Worm (Caenorhabditis elegans) whole organism, young adult: ENCODE measurements around the gene R01H2.2.

Experiments
- C06A6.2 ChIP-seq: fragments of 200-800 bp; sonication (Bioruptor generic); conservative IDR thresholded peaks from 2 replicates; pipeline ENCODE4 v1.3.6; 2022; ENCODE audit warnings: missing genetic modification characterization, missing compliant biosample characterization
- D2030.7 ChIP-seq: fragments of 200-800 bp; sonication (Bioruptor generic); IDR thresholded peaks from 2 replicates; pipeline ENCODE4 v1.3.6; 2022; ENCODE audit warnings: missing genetic modification reagents, missing genetic modification characterization, missing compliant biosample characterization
- F49E8.2 ChIP-seq: sonication (generic microtip); optimal IDR thresholded peaks from 3 replicates; lab custom pipeline; 2017; ENCODE audit warnings: missing genetic modification characterization, mild to moderate bottlenecking, missing compliant biosample characterization, antibody characterized with exemption, moderate library complexity; ENCODE audit not compliant: insufficient read depth
- F55B11.4 ChIP-seq: sonication (generic microtip); optimal IDR thresholded peaks from 2 replicates; lab custom pipeline; 2016; ENCODE audit warnings: missing compliant biosample characterization, missing genetic modification characterization, borderline replicate concordance; ENCODE audit not compliant: insufficient read depth
- F57C9.4 ChIP-seq: sonication (generic microtip); optimal IDR thresholded peaks from 2 replicates; lab custom pipeline; 2017; ENCODE audit warnings: mild to moderate bottlenecking, missing genetic modification characterization, missing compliant biosample characterization
- K11D2.4 ChIP-seq: fragments of 200-800 bp; sonication (Bioruptor generic); IDR thresholded peaks from 2 replicates; pipeline ENCODE4 v1.3.6; 2022; ENCODE audit warnings: missing genetic modification reagents, missing genetic modification characterization, missing compliant biosample characterization
- T07F8.4 ChIP-seq: sonication (generic microtip); optimal IDR thresholded peaks from 2 replicates; lab custom pipeline; 2016; ENCODE audit warnings: mild to moderate bottlenecking, missing genetic modification characterization, moderate library complexity, missing compliant biosample characterization
- Y67H2A.10 ChIP-seq: fragments of 200-800 bp; sonication (Bioruptor generic); conservative IDR thresholded peaks from 2 replicates; pipeline ENCODE4 v1.3.6; 2022; ENCODE audit warnings: missing genetic modification reagents, missing genetic modification characterization, missing compliant biosample characterization
- ZK185.1 ChIP-seq: sonication (generic microtip); optimal IDR thresholded peaks from 2 replicates; lab custom pipeline; 2016; ENCODE audit warnings: mild to moderate bottlenecking, missing genetic modification characterization, missing compliant biosample characterization; ENCODE audit not compliant: poor library complexity, severe bottlenecking
- akir-1 ChIP-seq: fragments of 200-800 bp; sonication (Bioruptor generic); optimal IDR thresholded peaks from 2 replicates; lab custom pipeline; 2018; ENCODE audit warnings: mild to moderate bottlenecking, missing genetic modification characterization, moderate library complexity, missing compliant biosample characterization
- aptf-2 ChIP-seq: fragments of 200-800 bp; sonication (Bioruptor generic); conservative IDR thresholded peaks from 2 replicates; pipeline ENCODE4 v1.3.6; 2022; ENCODE audit warnings: missing genetic modification reagents, missing genetic modification characterization, missing compliant biosample characterization
- attf-3 ChIP-seq: fragments of 200-800 bp; sonication (Bioruptor generic); conservative IDR thresholded peaks from 2 replicates; pipeline ENCODE4 v1.3.6; 2022; ENCODE audit warnings: missing genetic modification reagents, missing genetic modification characterization, missing compliant biosample characterization
- attf-6 ChIP-seq: fragments of 200-800 bp; sonication (Bioruptor generic); IDR thresholded peaks from 2 replicates; pipeline ENCODE4 v1.3.6; 2022; ENCODE audit warnings: missing genetic modification reagents, missing genetic modification characterization, missing compliant biosample characterization
- ccch-3 ChIP-seq: fragments of 200-800 bp; sonication (Bioruptor generic); optimal IDR thresholded peaks from 2 replicates; lab custom pipeline; 2018; ENCODE audit warnings: mild to moderate bottlenecking, missing genetic modification characterization, missing compliant biosample characterization
- cebp-1 ChIP-seq, 2 experiments: fragments of 200-800 bp in 1 of 2; sonication (Bioruptor generic) in 1 of 2; sonication (generic microtip) in 1 of 2; IDR thresholded peaks in 1 of 2; optimal IDR thresholded peaks in 1 of 2; 2 replicates each; pipeline versions ENCODE4 v1.3.6 to Lab custom; 2017 to 2022; ENCODE audit warnings: missing compliant biosample characterization in 2 of 2, missing genetic modification characterization in 2 of 2, mild to moderate bottlenecking in 1 of 2, missing genetic modification reagents in 1 of 2, moderate library complexity in 1 of 2
- ceh-40 ChIP-seq: fragments of 200-800 bp; sonication (Bioruptor generic); IDR thresholded peaks from 2 replicates; pipeline ENCODE4 v1.3.6; 2022; ENCODE audit warnings: missing genetic modification characterization, missing compliant biosample characterization
- ceh-79 ChIP-seq: sonication (generic microtip); optimal IDR thresholded peaks from 2 replicates; lab custom pipeline; 2017; ENCODE audit warnings: mild to moderate bottlenecking, missing genetic modification characterization, missing compliant biosample characterization
- ceh-91 ChIP-seq: fragments of 200-800 bp; sonication (Bioruptor generic); IDR thresholded peaks from 2 replicates; pipeline ENCODE4 v1.3.6; 2022; ENCODE audit warnings: missing genetic modification reagents, missing genetic modification characterization, missing compliant biosample characterization
- chd-7 ChIP-seq: sonication (generic microtip); optimal IDR thresholded peaks from 2 replicates; lab custom pipeline; 2016; ENCODE audit warnings: mild to moderate bottlenecking, missing genetic modification characterization, moderate library complexity, missing compliant biosample characterization
- die-1 ChIP-seq: sonication (generic microtip); optimal IDR thresholded peaks from 2 replicates; lab custom pipeline; 2016; ENCODE audit warnings: missing genotype, mild to moderate bottlenecking, missing genetic modification characterization, missing compliant biosample characterization
- dpff-1 ChIP-seq: sonication (generic microtip); optimal IDR thresholded peaks from 2 replicates; lab custom pipeline; 2017; ENCODE audit warnings: mild to moderate bottlenecking, missing genetic modification characterization, missing compliant biosample characterization
- dpl-1 ChIP-seq: fragments of 150-350 bp; optimal IDR thresholded peaks from 2 replicates; lab custom pipeline; 2014; ENCODE audit warnings: missing biosample characterization, missing genetic modification reagents, missing genetic modification characterization
- egl-18 ChIP-seq: fragments of 200-800 bp; sonication (Bioruptor generic); IDR thresholded peaks from 2 replicates; pipeline ENCODE4 v1.3.6; 2022; ENCODE audit warnings: missing genetic modification reagents, missing genetic modification characterization, missing compliant biosample characterization
- fkh-3 ChIP-seq: sonication (generic microtip); optimal IDR thresholded peaks from 2 replicates; lab custom pipeline; 2016; ENCODE audit warnings: mild to moderate bottlenecking, missing genetic modification characterization, missing compliant biosample characterization
- him-1 ChIP-seq: sonication (generic microtip); optimal IDR thresholded peaks from 2 replicates; lab custom pipeline; 2016; ENCODE audit warnings: missing genotype, missing genetic modification reagents, missing genetic modification characterization, missing compliant biosample characterization
- hlh-12 ChIP-seq: sonication (generic microtip); optimal IDR thresholded peaks from 2 replicates; lab custom pipeline; 2016; ENCODE audit warnings: missing genetic modification characterization, missing compliant biosample characterization
- hlh-26 ChIP-seq: fragments of 200-800 bp; sonication (Bioruptor generic); conservative IDR thresholded peaks from 2 replicates; pipeline ENCODE4 v1.3.6; 2022; ENCODE audit warnings: missing genetic modification reagents, missing genetic modification characterization, missing compliant biosample characterization
- hsf-1 ChIP-seq: fragments of 200-800 bp; sonication (Bioruptor generic); IDR thresholded peaks from 2 replicates; pipeline ENCODE4 v1.3.6; 2022; ENCODE audit warnings: missing genetic modification reagents, missing genetic modification characterization, missing compliant biosample characterization
- lag-1 ChIP-seq: fragments of 200-800 bp; sonication (Bioruptor generic); IDR thresholded peaks from 2 replicates; pipeline ENCODE4 v1.3.6; 2022; ENCODE audit warnings: missing genetic modification reagents, missing genetic modification characterization, missing compliant biosample characterization
- lin-26 ChIP-seq: fragments of 200-800 bp; sonication (Bioruptor generic); IDR thresholded peaks from 2 replicates; pipeline ENCODE4 v1.3.6; 2022; ENCODE audit warnings: missing genetic modification reagents, missing genetic modification characterization, missing compliant biosample characterization
- lin-35 ChIP-seq, 3 experiments: fragments of 150-350 bp in 2 of 3; sonication (generic microtip) in 1 of 3; optimal IDR thresholded peaks; 2 replicates each; lab custom pipeline; 2014 to 2018; ENCODE audit warnings: missing biosample characterization in 3 of 3, missing genetic modification characterization in 3 of 3, missing genetic modification reagents in 3 of 3
- lsy-27 ChIP-seq: sonication (generic microtip); optimal IDR thresholded peaks from 2 replicates; lab custom pipeline; 2017; ENCODE audit warnings: missing genetic modification characterization, mild to moderate bottlenecking, missing compliant biosample characterization, antibody characterized with exemption, missing genotype, borderline replicate concordance; ENCODE audit not compliant: insufficient read depth
- madf-3 ChIP-seq: fragments of 200-800 bp; sonication (Bioruptor generic); IDR thresholded peaks from 2 replicates; pipeline ENCODE4 v1.3.6; 2022; ENCODE audit warnings: missing genetic modification reagents, missing genetic modification characterization, missing compliant biosample characterization
- madf-8 ChIP-seq: fragments of 200-800 bp; sonication (Bioruptor generic); conservative IDR thresholded peaks from 2 replicates; pipeline ENCODE4 v1.3.6; 2022; ENCODE audit warnings: missing genetic modification reagents, missing genetic modification characterization, missing compliant biosample characterization
- mes-4 ChIP-seq: sonication (generic microtip); optimal IDR thresholded peaks from 2 replicates; lab custom pipeline; 2016; ENCODE audit warnings: missing genotype, missing genetic modification characterization, missing compliant biosample characterization
- mxl-1 ChIP-seq: sonication (generic microtip); optimal IDR thresholded peaks from 2 replicates; lab custom pipeline; 2016; ENCODE audit warnings: missing genetic modification characterization, missing compliant biosample characterization
- nfyb-1 ChIP-seq: fragments of 200-800 bp; sonication (Bioruptor generic); IDR thresholded peaks from 2 replicates; pipeline ENCODE4 v1.3.6; 2022; ENCODE audit warnings: missing genetic modification reagents, missing genetic modification characterization, missing compliant biosample characterization
- nhr-179 ChIP-seq: sonication (generic microtip); optimal IDR thresholded peaks from 2 replicates; lab custom pipeline; 2016; ENCODE audit warnings: mild to moderate bottlenecking, missing genetic modification characterization, missing compliant biosample characterization
- nhr-90 ChIP-seq: sonication (generic microtip); optimal IDR thresholded peaks from 2 replicates; lab custom pipeline; 2016; ENCODE audit warnings: missing genotype, mild to moderate bottlenecking, missing genetic modification characterization, missing compliant biosample characterization
- repo-1 ChIP-seq: sonication (generic microtip); optimal IDR thresholded peaks from 2 replicates; lab custom pipeline; 2017; ENCODE audit warnings: mild to moderate bottlenecking, missing genetic modification characterization, missing compliant biosample characterization
- rpc-1 ChIP-seq, 2 experiments: fragments of 150-350 bp in 1 of 2; sonication (generic microtip) in 1 of 2; optimal IDR thresholded peaks; 2 replicates each; lab custom pipeline; 2014 to 2018; ENCODE audit warnings: missing biosample characterization in 1 of 2, missing genetic modification characterization in 1 of 2, missing genetic modification reagents in 1 of 2, missing genotype in 1 of 2
- sea-2 ChIP-seq: fragments of 200-800 bp; sonication (Bioruptor generic); IDR thresholded peaks from 2 replicates; pipeline ENCODE4 v1.3.6; 2022; ENCODE audit warnings: missing genetic modification characterization, missing compliant biosample characterization
- snpc-1.1 ChIP-seq: sonication (generic microtip); optimal IDR thresholded peaks from 2 replicates; lab custom pipeline; 2017; ENCODE audit warnings: missing genetic modification characterization, mild to moderate bottlenecking, missing compliant biosample characterization, antibody characterized with exemption, moderate library complexity, missing genotype, missing genetic modification reagents; ENCODE audit not compliant: insufficient read depth
- snpc-1.3 ChIP-seq: sonication (generic microtip); optimal IDR thresholded peaks from 2 replicates; lab custom pipeline; 2017; ENCODE audit warnings: missing genetic modification characterization, mild to moderate bottlenecking, missing compliant biosample characterization, antibody characterized with exemption, moderate library complexity, missing genotype, missing genetic modification reagents; ENCODE audit not compliant: insufficient read depth
- zfh-2 ChIP-seq: fragments of 200-800 bp; sonication (Bioruptor generic); conservative IDR thresholded peaks from 2 replicates; pipeline ENCODE4 v1.3.6; 2022; ENCODE audit warnings: missing genetic modification reagents, missing genetic modification characterization, missing compliant biosample characterization
- ztf-25 ChIP-seq: fragments of 200-800 bp; sonication (Bioruptor generic); IDR thresholded peaks from 2 replicates; pipeline ENCODE4 v1.3.6; 2022; ENCODE audit warnings: missing genetic modification reagents, missing genetic modification characterization, missing compliant biosample characterization

Gene R01H2.2

DNA sequence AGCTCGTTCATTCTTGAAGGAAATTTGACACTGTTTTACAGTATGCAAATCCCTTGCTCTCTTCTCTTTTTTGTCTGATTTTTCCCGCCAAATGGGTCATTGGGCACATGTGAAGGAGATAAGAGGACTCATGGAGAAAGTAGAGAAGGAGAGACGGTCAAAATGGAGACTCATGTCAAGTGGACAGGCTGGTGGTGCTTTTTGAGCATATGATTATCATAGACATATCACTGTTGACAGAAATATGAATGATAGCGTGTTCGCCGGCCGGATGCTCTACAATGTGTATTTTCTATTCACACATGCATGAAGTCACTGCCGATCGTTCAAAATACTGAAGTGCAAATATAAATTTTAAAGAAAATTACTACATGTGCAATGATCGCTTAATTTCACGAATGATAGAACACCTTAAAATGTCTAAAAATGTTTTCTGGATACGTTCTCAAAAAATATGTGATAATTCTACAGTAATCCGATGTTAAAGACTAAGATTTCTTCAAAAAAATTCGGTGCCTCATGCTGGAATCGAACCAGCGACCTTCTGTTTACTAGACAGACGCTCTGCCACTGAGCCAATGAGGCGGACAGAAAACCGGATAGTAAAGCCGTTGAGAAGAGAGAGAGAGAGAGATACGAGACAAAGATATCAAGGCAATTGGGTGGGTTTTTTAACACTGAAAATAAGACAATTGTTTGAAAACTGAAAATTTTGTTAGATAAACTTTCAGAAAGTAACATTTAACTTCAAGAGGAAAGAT, 26.1 kb upstream of the R01H2.2 start (continued):
- TF ChIP-seq ceh-91 (GFP tag; lab: Robert Waterston, UW) = no peak
- TF ChIP-seq cebp-1 (GFP tag; IDR thresholded peaks at IDR 0.05; lab: Robert Waterston, UW) = no peak
- TF ChIP-seq cebp-1 (tag; optimal IDR thresholded peaks at IDR 0.05; lab: Kevin White, UChicago) = peak; percentile 12
- TF ChIP-seq madf-8 (GFP tag; lab: Robert Waterston, UW) = no peak
- peak; percentile 12 for TF ChIP-seq mes-4 (tag; lab: Kevin White, UChicago)
- TF ChIP-seq ccch-3 (GFP tag; lab: Kevin White, UChicago) = no peak
- no peak for TF ChIP-seq dpff-1 (tag; lab: Kevin White, UChicago)
- no peak for TF ChIP-seq attf-6
- TF ChIP-seq F55B11.4 (tag; lab: Kevin White, UChicago) = no peak
- TF ChIP-seq ceh-40 (GFP tag; lab: Robert Waterston, UW) = no peak
- no peak for TF ChIP-seq lsy-27
- no peak for TF ChIP-seq nhr-179 (tag; lab: Kevin White, UChicago)
- TF ChIP-seq D2030.7 (GFP tag; lab: Robert Waterston, UW) = no peak
- peak; percentile 73; the same call in 1 of the 2 replicates for TF ChIP-seq lin-26 (GFP tag; lab: Robert Waterston, UW)
- TF ChIP-seq rpc-1 (optimal IDR thresholded peaks at IDR 0.05; lab: Kevin White, UChicago) = peak; percentile 77
- TF ChIP-seq rpc-1 (tag; optimal IDR thresholded peaks at IDR 0.05; lab: Kevin White, UChicago) = peak; percentile 72
- TF ChIP-seq dpl-1 (GFP tag; lab: Kevin White, UChicago) = no peak
- no peak for TF ChIP-seq aptf-2
- no peak for TF ChIP-seq Y67H2A.10 (GFP tag; lab: Robert Waterston, UW)
- TF ChIP-seq lag-1 (GFP tag; lab: Robert Waterston, UW) = no peak
- TF ChIP-seq akir-1 (GFP tag; lab: Kevin White, UChicago) = no peak
- no peak for TF ChIP-seq mxl-1 (tag; lab: Kevin White, UChicago)
- no peak for TF ChIP-seq madf-3 (GFP tag; lab: Robert Waterston, UW)
- no peak for TF ChIP-seq hlh-26 (GFP tag; lab: Robert Waterston, UW)
- 0 out of 2 replicates have a peak, but pooled peaks have one; percentile 35 for TF ChIP-seq attf-3
- no peak for TF ChIP-seq ZK185.1 (tag; lab: Kevin White, UChicago)
- TF ChIP-seq ceh-79 (tag; lab: Kevin White, UChicago) = no peak
- TF ChIP-seq hsf-1 (GFP tag; lab: Robert Waterston, UW) = no peak
- TF ChIP-seq nfyb-1 (GFP tag; lab: Robert Waterston, UW) = peak; percentile 58; the same call in 1 of the 2 replicates
- peak; percentile 27 for TF ChIP-seq die-1 (tag; lab: Kevin White, UChicago)
- no peak for TF ChIP-seq him-1 (tag; lab: Kevin White, UChicago)
- peak; percentile 45 for TF ChIP-seq nhr-90 (tag; lab: Kevin White, UChicago)
- TF ChIP-seq egl-18 = no peak
- TF ChIP-seq repo-1 (tag; lab: Kevin White, UChicago) = no peak
- no peak for TF ChIP-seq sea-2
- TF ChIP-seq fkh-3 (tag; lab: Kevin White, UChicago) = peak; percentile 11
- peak; percentile 36 for TF ChIP-seq F49E8.2 (tag; lab: Kevin White, UChicago)
- TF ChIP-seq snpc-1.3 = peak; percentile 14
- no peak for TF ChIP-seq K11D2.4 (GFP tag; lab: Robert Waterston, UW)
- no peak for TF ChIP-seq F57C9.4 (tag; lab: Kevin White, UChicago)
- TF ChIP-seq ztf-25 (GFP tag; lab: Robert Waterston, UW) = no peak
- TF ChIP-seq lin-35 (GFP tag; optimal IDR thresholded peaks at IDR 0.05; lab: Kevin White, UChicago) = peak in 1 of 3 experiments; percentile 39
- TF ChIP-seq hlh-12 = no peak
- TF ChIP-seq C06A6.2 (GFP tag; lab: Robert Waterston, UW) = no peak
- TF ChIP-seq zfh-2 (GFP tag; lab: Robert Waterston, UW) = no peak
- TF ChIP-seq T07F8.4 (tag; lab: Kevin White, UChicago) = no peak
- no peak for TF ChIP-seq chd-7 (tag; lab: Kevin White, UChicago)
- TF ChIP-seq snpc-1.1 (tag; lab: Kevin White, UChicago) = peak; percentile 92
